Worm (Caenorhabditis elegans) whole organism, young adult: ENCODE measurements around the gene C01C10.2.

Source experiments
- F57C9.4 ChIP-seq: sonication (generic microtip); optimal IDR thresholded peaks from 2 replicates; lab custom pipeline; 2017; ENCODE audit warnings: mild to moderate bottlenecking, missing genetic modification characterization, missing compliant biosample characterization
- T07F8.4 ChIP-seq: sonication (generic microtip); optimal IDR thresholded peaks from 2 replicates; lab custom pipeline; 2016; ENCODE audit warnings: mild to moderate bottlenecking, missing genetic modification characterization, moderate library complexity, missing compliant biosample characterization
- Y53F4B.3 ChIP-seq: fragments of 200-800 bp; sonication (Bioruptor generic); IDR thresholded peaks from 2 replicates; pipeline ENCODE4 v1.3.6; 2022; ENCODE audit warnings: missing genetic modification reagents, missing genetic modification characterization, missing compliant biosample characterization
- efl-1 ChIP-seq: fragments of 150-350 bp; optimal IDR thresholded peaks from 2 replicates; lab custom pipeline; 2014; ENCODE audit warnings: missing biosample characterization, missing genetic modification reagents, missing genetic modification characterization
- lin-35 ChIP-seq, 3 experiments: fragments of 150-350 bp in 2 of 3; sonication (generic microtip) in 1 of 3; optimal IDR thresholded peaks; 2 replicates each; lab custom pipeline; 2014 to 2018; ENCODE audit warnings: missing biosample characterization in 3 of 3, missing genetic modification characterization in 3 of 3, missing genetic modification reagents in 3 of 3
- mes-4 ChIP-seq: sonication (generic microtip); optimal IDR thresholded peaks from 2 replicates; lab custom pipeline; 2016; ENCODE audit warnings: missing genotype, missing genetic modification characterization, missing compliant biosample characterization
- nhr-90 ChIP-seq: sonication (generic microtip); optimal IDR thresholded peaks from 2 replicates; lab custom pipeline; 2016; ENCODE audit warnings: missing genotype, mild to moderate bottlenecking, missing genetic modification characterization, missing compliant biosample characterization
- pha-4 ChIP-seq: fragments of 150-350 bp; sonication (generic microtip); optimal IDR thresholded peaks from 2 replicates; lab custom pipeline; 2014; ENCODE audit warnings: missing biosample characterization, missing genetic modification reagents, missing genetic modification characterization
- unc-62 ChIP-seq: fragments of 150-350 bp; optimal IDR thresholded peaks from 2 replicates; lab custom pipeline; 2014; ENCODE audit warnings: missing biosample characterization, missing genetic modification reagents, missing genetic modification characterization

- TF ChIP-seq nhr-90 (tag; lab: Kevin White, UChicago) (no peak), efl-1 (GFP tag; lab: Kevin White, UChicago) (no peak), F57C9.4 (tag; lab: Kevin White, UChicago) (no peak), lin-35 (GFP tag; optimal IDR thresholded peaks at IDR 0.05; lab: Kevin White, UChicago) (no peak), Y53F4B.3 (GFP tag; lab: Robert Waterston, UW) (no peak), pha-4 (no peak), unc-62 (GFP tag; lab: Kevin White, UChicago) (no peak), mes-4 (tag; lab: Kevin White, UChicago) (no peak), T07F8.4 (tag; lab: Kevin White, UChicago) (no peak)
These were observed 30.2 kb downstream of the C01C10.2 start for ce11 chrX:7407749-7408148.
